Worm (Caenorhabditis elegans): ENCODE data around the gene top-3.

Gene top-3

DNA sequence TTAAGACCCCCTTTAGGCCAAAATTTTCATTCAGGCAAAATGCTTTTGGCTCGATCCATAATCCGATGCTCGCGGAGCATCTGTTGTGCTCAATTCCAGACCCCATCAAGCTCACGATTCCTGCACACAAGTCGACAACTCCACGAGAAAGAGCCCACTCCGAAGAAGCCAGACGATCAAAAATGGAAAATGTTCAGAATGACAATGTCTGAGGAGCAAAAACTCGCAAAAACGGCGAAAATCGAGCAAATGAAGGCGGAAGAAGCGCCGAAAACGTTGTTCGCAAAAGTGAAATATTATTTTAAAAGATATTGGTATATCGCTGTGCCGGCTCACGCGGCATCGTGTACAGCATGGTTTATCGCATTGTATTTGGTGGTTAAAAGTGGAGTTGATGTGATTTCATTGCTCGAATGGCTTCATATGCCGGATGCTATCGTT is 38.3 kb downstream of the top-3 start, which contains the start of gene Y56A3A.22 (continued):
- peak; percentile 45 for TF ChIP-seq B0035.1 (tag; optimal IDR thresholded peaks at IDR 0.05)
- TF ChIP-seq Y56A3A.18 (GFP tag; IDR thresholded peaks at IDR 0.05) = peak; percentile 57; the same call in 1 of the 2 replicates
- peak; percentile 71 for TF ChIP-seq atf-7 (tag; optimal IDR thresholded peaks at IDR 0.05)
- TF ChIP-seq madf-3 (GFP tag; IDR thresholded peaks at IDR 0.05) = no peak; the same call in 1 of the 2 replicates
- peak; percentile 83 for TF ChIP-seq ceh-79 (tag; optimal IDR thresholded peaks at IDR 0.05)
- no peak for TF ChIP-seq cebp-1 (GFP tag; IDR thresholded peaks at IDR 0.05)
- peak; percentile 43 for TF ChIP-seq cebp-1 (tag; optimal IDR thresholded peaks at IDR 0.05)
- no peak for TF ChIP-seq hlh-12 (tag; optimal IDR thresholded peaks at IDR 0.05)
- TF ChIP-seq zfh-2 (GFP tag; conservative IDR thresholded peaks at IDR 0.05) = 0 out of 2 replicates have a peak, but pooled peaks have one; percentile 16
- TF ChIP-seq snpc-4 (GFP tag; optimal IDR thresholded peaks at IDR 0.05) = no peak
- TF ChIP-seq snpc-4 (tag; optimal IDR thresholded peaks at IDR 0.05) = peak in 2 of 4 experiments; percentile 20 to 24
- TF ChIP-seq bed-2 (GFP tag; IDR thresholded peaks at IDR 0.05) = no peak
- peak; percentile 81 for TF ChIP-seq pbrm-1 (GFP tag; IDR thresholded peaks at IDR 0.05)
- TF ChIP-seq mcd-1 (GFP tag; IDR thresholded peaks at IDR 0.05) = peak; percentile 46
- 0 out of 2 replicates have a peak, but pooled peaks have one; percentile 38 for TF ChIP-seq D2030.7 (GFP tag; IDR thresholded peaks at IDR 0.05)
- no peak for TF ChIP-seq egrh-3 (GFP tag; IDR thresholded peaks at IDR 0.05)
- TF ChIP-seq hmg-20 (GFP tag; IDR thresholded peaks at IDR 0.05) = peak; percentile 30; the same call in 1 of the 2 replicates
- TF ChIP-seq nhr-27 (tag; optimal IDR thresholded peaks at IDR 0.05) = peak; percentile 6
- TF ChIP-seq F23B12.7 (tag; optimal IDR thresholded peaks at IDR 0.05; ENCODE audit: insufficient read depth) = no peak
- TF ChIP-seq somi-1 (GFP tag; optimal IDR thresholded peaks at IDR 0.05) = peak; percentile 15
- peak; percentile 57 for TF ChIP-seq lin-40 (tag; optimal IDR thresholded peaks at IDR 0.05)
- TF ChIP-seq ceh-100 (GFP tag; IDR thresholded peaks at IDR 0.05) = 0 out of 2 replicates have a peak, but pooled peaks have one; percentile 26
- peak; percentile 20 for TF ChIP-seq F10E7.11 (tag; optimal IDR thresholded peaks at IDR 0.05)
- no peak for TF ChIP-seq lag-1 (GFP tag; IDR thresholded peaks at IDR 0.05)
- peak; percentile 55; the same call in 1 of the 2 replicates for TF ChIP-seq lin-26 (GFP tag; IDR thresholded peaks at IDR 0.05)
- peak; percentile 87 for TF ChIP-seq ama-1 (optimal IDR thresholded peaks at IDR 0.05)
- no peak for TF ChIP-seq ama-1 (GFP tag; optimal IDR thresholded peaks at IDR 0.05)
- TF ChIP-seq ceh-91 (GFP tag; IDR thresholded peaks at IDR 0.05) = no peak
- TF ChIP-seq dox-1 (GFP tag; IDR thresholded peaks at IDR 0.05) = peak; percentile 49
- no peak for TF ChIP-seq lin-35 (GFP tag; optimal IDR thresholded peaks at IDR 0.05)

DNA sequence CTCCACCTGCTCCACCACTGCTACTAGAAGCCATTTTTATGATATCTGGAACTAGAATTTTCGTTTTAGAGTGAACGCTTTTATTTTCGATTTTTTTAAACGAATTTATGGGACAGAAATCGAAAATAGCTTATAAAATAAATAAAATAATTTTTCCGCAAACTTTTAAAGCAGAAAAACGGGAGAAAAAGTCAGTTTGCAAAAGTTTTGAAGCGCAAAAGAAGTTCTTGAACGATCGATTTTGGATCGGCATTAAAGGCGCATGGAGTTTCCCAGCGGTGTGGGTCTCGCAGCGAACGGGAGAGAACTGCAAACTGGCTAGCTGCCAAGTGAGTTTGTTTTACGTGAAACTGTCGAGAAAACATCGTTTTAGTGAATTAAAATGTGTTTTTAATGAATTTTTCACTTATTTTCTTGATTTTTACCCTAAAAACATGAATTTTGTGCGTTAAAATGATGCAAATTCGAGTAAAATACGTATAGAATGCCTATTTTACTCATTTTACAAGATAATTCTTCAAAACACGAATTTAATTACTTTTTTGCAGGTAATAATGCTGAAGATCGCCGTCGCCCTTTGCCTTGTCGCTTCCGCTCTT is 39.7 kb downstream of the top-3 start, which contains the start of the genes ccf-1 and trap-4:
ccf-1 (minus strand) TSS at position 51 of the 599 bp plus-strand sequence.
trap-4 (plus strand) TSS at position 549 of the 599 bp plus-strand sequence.
- TF ChIP-seq let-607 (tag; optimal IDR thresholded peaks at IDR 0.05) (peak; percentile 99), nhr-80 (tag; optimal IDR thresholded peaks at IDR 0.05) (peak; percentile 13), ama-1 (optimal IDR thresholded peaks at IDR 0.05) (no peak), ama-1 (GFP tag; optimal IDR thresholded peaks at IDR 0.05) (no peak), snpc-3.4 (tag; optimal IDR thresholded peaks at IDR 0.05) (peak; percentile 5), dox-1 (GFP tag; IDR thresholded peaks at IDR 0.05) (peak; percentile 48; the same call in 1 of the 2 replicates), cebp-1 (GFP tag; IDR thresholded peaks at IDR 0.05) (no peak), cebp-1 (tag; optimal IDR thresholded peaks at IDR 0.05) (peak; percentile 24), lir-1 (GFP tag; conservative IDR thresholded peaks at IDR 0.05) (0 out of 2 replicates have a peak, but pooled peaks have one; percentile 5), lsl-1 (GFP tag; optimal IDR thresholded peaks at IDR 0.05) (peak; percentile 19), lin-35 (GFP tag; optimal IDR thresholded peaks at IDR 0.05) (peak in 1 of 3 experiments; percentile 28), Y53G8AR.9 (GFP tag; conservative IDR thresholded peaks at IDR 0.05) (0 out of 2 replicates have a peak, but pooled peaks have one; percentile 27), F39B2.1 (GFP tag; IDR thresholded peaks at IDR 0.05) (no peak), ekl-4 (GFP tag; IDR thresholded peaks at IDR 0.05) (0 out of 2 replicates have a peak, but pooled peaks have one; percentile 1), pha-4 (tag; optimal IDR thresholded peaks at IDR 0.05) (peak; percentile 20), nhr-179 (tag; optimal IDR thresholded peaks at IDR 0.05) (no peak), madf-6 (GFP tag; IDR thresholded peaks at IDR 0.05) (peak; percentile 58), ztf-25 (GFP tag; IDR thresholded peaks at IDR 0.05) (no peak), ceh-58 (GFP tag; IDR thresholded peaks at IDR 0.05) (no peak), F33H1.4 (GFP tag; IDR thresholded peaks at IDR 0.05) (peak; percentile 85), lin-40 (tag; optimal IDR thresholded peaks at IDR 0.05) (peak; percentile 26), mcd-1 (GFP tag; IDR thresholded peaks at IDR 0.05) (peak; percentile 35; the same call in 1 of the 2 replicates)

Data from whole organism, young adult.